Worm (Caenorhabditis elegans): ENCODE measurements around the gene F40G9.15.

The F40G9.15 gene

ce11 chrIII:211387-211786 lies 29.2 kb downstream of the F40G9.15 start:
- TF ChIP-seq Y48G9A.11 (GFP tag; IDR thresholded peaks at IDR 0.05) (no peak), R02D3.7 (tag; optimal IDR thresholded peaks at IDR 0.05) (no peak), pha-4 (GFP tag; IDR thresholded peaks at IDR 0.05) (no peak), pha-4 (tag; optimal IDR thresholded peaks at IDR 0.05) (no peak), T20F7.1 (GFP tag; optimal IDR thresholded peaks at IDR 0.05) (no peak), unc-62 (GFP tag; optimal IDR thresholded peaks at IDR 0.05 in 1 of 2) (no peak), unc-62 (tag; optimal IDR thresholded peaks at IDR 0.05) (no peak), vab-7 (GFP tag; IDR thresholded peaks at IDR 0.05) (no peak), daf-12 (tag; optimal IDR thresholded peaks at IDR 0.05) (no peak), dpl-1 (GFP tag; optimal IDR thresholded peaks at IDR 0.05) (no peak), ctbp-1 (GFP tag; IDR thresholded peaks at IDR 0.05) (0 out of 2 replicates have a peak, but pooled peaks have one; percentile 17), fkh-10 (GFP tag; optimal IDR thresholded peaks at IDR 0.05) (peak; percentile 15)

- TF ChIP-seq mxl-3 (GFP tag; optimal IDR thresholded peaks at IDR 0.05) (no peak), ces-1 (GFP tag; optimal IDR thresholded peaks at IDR 0.05) (no peak), T20F7.1 (GFP tag; optimal IDR thresholded peaks at IDR 0.05) (no peak), T26A8.4 (GFP tag; IDR thresholded peaks at IDR 0.05) (no peak), unc-62 (GFP tag; optimal IDR thresholded peaks at IDR 0.05 in 1 of 2) (peak in 1 of 2 experiments; percentile 67), unc-62 (tag; optimal IDR thresholded peaks at IDR 0.05) (no peak), ztf-7 (tag; optimal IDR thresholded peaks at IDR 0.05) (no peak), hmg-1.1 (GFP tag; IDR thresholded peaks at IDR 0.05) (peak; percentile 62), Y105C5A.15 (GFP tag; IDR thresholded peaks at IDR 0.05) (no peak), php-3 (GFP tag; IDR thresholded peaks at IDR 0.05) (no peak), zag-1 (tag; optimal IDR thresholded peaks at IDR 0.05) (no peak), lin-38 (GFP tag; IDR thresholded peaks at IDR 0.05) (no peak), F10B5.3 (tag; optimal IDR thresholded peaks at IDR 0.05) (no peak), D1046.2 (GFP tag; IDR thresholded peaks at IDR 0.05) (no peak), skn-1 (tag; optimal IDR thresholded peaks at IDR 0.05) (no peak), F49E8.2 (tag; optimal IDR thresholded peaks at IDR 0.05; ENCODE audit: borderline replicate concordance) (no peak)
These were observed 38.2 kb downstream of the F40G9.15 start for ce11 chrIII:220368-220767.

DNA sequence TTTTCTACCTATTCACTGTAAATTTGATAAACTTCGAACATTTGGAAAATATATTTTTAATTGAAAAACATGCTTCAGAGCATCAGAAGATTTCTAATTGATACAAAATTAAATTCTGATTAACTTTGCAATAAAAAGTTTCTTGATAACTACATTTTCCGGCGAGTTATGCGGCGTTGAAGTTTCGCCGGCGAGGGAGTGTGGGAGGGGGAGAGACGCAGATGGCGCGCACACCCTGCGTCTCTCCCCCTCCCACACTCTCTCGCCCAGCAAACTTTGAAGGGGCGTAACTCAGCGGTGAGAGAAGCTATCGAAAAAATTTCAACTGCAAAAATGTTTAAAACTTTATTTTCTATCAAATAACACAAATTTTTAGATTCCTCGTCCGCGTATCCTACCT lies 40.3 kb downstream of the F40G9.15 start:
- no peak for TF ChIP-seq madf-9 (GFP tag; conservative IDR thresholded peaks at IDR 0.05)
- TF ChIP-seq zip-11 (GFP tag; IDR thresholded peaks at IDR 0.05): no peak
- TF ChIP-seq set-16 (GFP tag; IDR thresholded peaks at IDR 0.05): peak; percentile 62
- TF ChIP-seq ctbp-1 (GFP tag; IDR thresholded peaks at IDR 0.05): no peak
- TF ChIP-seq daf-12 (tag; optimal IDR thresholded peaks at IDR 0.05): no peak
- no peak for TF ChIP-seq mep-1 (tag; optimal IDR thresholded peaks at IDR 0.05)
- TF ChIP-seq nhr-6 (tag; optimal IDR thresholded peaks at IDR 0.05): no peak
- no peak for TF ChIP-seq nhr-77 (tag; optimal IDR thresholded peaks at IDR 0.05)

ce11 chrIII:227033-227432 lies 44.9 kb downstream of the F40G9.15 start:
- TF ChIP-seq F26F4.8 (GFP tag; conservative IDR thresholded peaks at IDR 0.05) (no peak), set-16 (GFP tag; IDR thresholded peaks at IDR 0.05) (peak; percentile 82)

DNA sequence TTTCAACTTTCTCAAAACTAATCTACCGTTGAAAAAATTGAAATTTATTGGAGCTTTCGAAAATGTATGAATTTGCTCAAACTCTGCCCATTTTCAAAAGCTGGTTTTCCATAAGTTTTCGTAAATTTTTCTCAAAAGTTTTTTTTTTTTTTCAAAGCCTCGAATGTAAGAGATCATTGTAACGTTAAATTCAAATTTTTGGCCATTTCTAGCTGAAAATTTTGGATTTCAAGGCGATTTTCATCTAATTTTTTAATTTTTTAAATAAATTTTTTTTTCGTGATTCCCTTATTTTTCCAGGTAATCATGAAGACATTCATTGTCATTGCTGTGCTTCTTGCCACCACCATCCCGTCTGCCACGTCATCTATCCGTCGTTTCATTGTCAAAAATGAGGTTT lies 47.9 kb downstream of the F40G9.15 start, which contains the start of gene hpo-38:
hpo-38 (plus strand) TSS at position 301 of the 400 bp plus-strand sequence.
- TF ChIP-seq madf-5 (GFP tag; IDR thresholded peaks at IDR 0.05) (no peak), dmd-8 (GFP tag; IDR thresholded peaks at IDR 0.05) (no peak), pqm-1 (tag; optimal IDR thresholded peaks at IDR 0.05) (no peak)
